Fruit fly (Drosophila melanogaster) whole organism, embryonic: ENCODE measurements around the gene CG32073.

Experiments
- Atf6 ChIP-seq: fragments of 200-800 bp; sonication (Bioruptor generic); IDR thresholded peaks from 2 replicates; pipeline ENCODE4 v1.3.6; 2022; ENCODE audit warnings: missing biosample characterization, missing genetic modification characterization
- CG10431 ChIP-seq: fragments of 200-800 bp; sonication (Bioruptor generic); optimal IDR thresholded peaks from 3 replicates; lab custom pipeline; 2018; ENCODE audit warnings: missing biosample characterization, mild to moderate bottlenecking, missing genetic modification characterization
- CG11723 ChIP-seq: fragments of 200-800 bp; sonication (Bioruptor generic); optimal IDR thresholded peaks from 2 replicates; lab custom pipeline; 2017; ENCODE audit warnings: missing biosample characterization, mild to moderate bottlenecking, missing genetic modification characterization
- CG1529 ChIP-seq: fragments of 200-800 bp; sonication (Bioruptor generic); optimal IDR thresholded peaks from 3 replicates; lab custom pipeline; 2018; ENCODE audit warnings: missing biosample characterization, missing genetic modification characterization
- CG1603 ChIP-seq: fragments of 200-800 bp; sonication (Bioruptor generic); optimal IDR thresholded peaks from 2 replicates; lab custom pipeline; 2019; ENCODE audit warnings: missing biosample characterization, mild to moderate bottlenecking, missing genetic modification characterization, moderate library complexity
- CG17612 ChIP-seq: fragments of 200-800 bp; sonication (Bioruptor generic); IDR thresholded peaks from 2 replicates; pipeline ENCODE4 v1.3.6; 2022; ENCODE audit warnings: missing biosample characterization, missing genetic modification characterization
- CG2712 ChIP-seq: fragments of 200-800 bp; optimal IDR thresholded peaks from 3 replicates; lab custom pipeline; 2019; ENCODE audit warnings: missing biosample characterization, mild to moderate bottlenecking, missing genetic modification characterization, moderate library complexity
- CG2875 ChIP-seq: fragments of 200-800 bp; sonication (Bioruptor generic); optimal IDR thresholded peaks from 2 replicates; lab custom pipeline; 2017; ENCODE audit warnings: missing biosample characterization, mild to moderate bottlenecking, missing genetic modification characterization, missing genetic modification reagents
- CG32767 ChIP-seq: fragments of 200-800 bp; sonication (Bioruptor generic); IDR thresholded peaks from 2 replicates; pipeline ENCODE4 v1.3.6; 2022; ENCODE audit warnings: missing biosample characterization, missing genetic modification characterization
- CG5180 ChIP-seq: fragments of 200-800 bp; sonication (Bioruptor generic); optimal IDR thresholded peaks from 3 replicates; lab custom pipeline; 2017; ENCODE audit warnings: missing biosample characterization, missing genetic modification characterization, mild to moderate bottlenecking, moderate library complexity, missing genetic modification reagents
- CG5953 ChIP-seq: fragments of 200-800 bp; sonication (Bioruptor generic); IDR thresholded peaks from 2 replicates; pipeline ENCODE4 v1.3.6; 2022; ENCODE audit warnings: missing biosample characterization, missing genetic modification characterization
- CG6813 ChIP-seq: fragments of 200-800 bp; sonication (Bioruptor generic); optimal IDR thresholded peaks from 2 replicates; lab custom pipeline; 2017; ENCODE audit warnings: missing biosample characterization, missing genetic modification characterization, mild to moderate bottlenecking, moderate library complexity, missing genetic modification reagents
- CG7745 ChIP-seq: fragments of 200-800 bp; sonication (Bioruptor generic); optimal IDR thresholded peaks from 2 replicates; lab custom pipeline; 2018; ENCODE audit warnings: missing biosample characterization, mild to moderate bottlenecking, missing genetic modification characterization, moderate library complexity
- CG9609 ChIP-seq: fragments of 200-800 bp; sonication (Bioruptor generic); optimal IDR thresholded peaks from 3 replicates; lab custom pipeline; 2016; ENCODE audit warnings: missing biosample characterization, missing genetic modification characterization
- CG9817 ChIP-seq: fragments of 200-800 bp; sonication (Bioruptor generic); optimal IDR thresholded peaks from 2 replicates; lab custom pipeline; 2018; ENCODE audit warnings: missing biosample characterization, mild to moderate bottlenecking, missing genetic modification characterization, moderate library complexity
- Deaf1 ChIP-seq: fragments of 200-800 bp; optimal IDR thresholded peaks from 3 replicates; lab custom pipeline; 2019; ENCODE audit warnings: missing biosample characterization, mild to moderate bottlenecking, missing genetic modification characterization, moderate library complexity
- Dip2 ChIP-seq: fragments of 200-800 bp; sonication (Bioruptor generic); IDR thresholded peaks from 2 replicates; pipeline ENCODE4 v1.3.6; 2022; ENCODE audit warnings: missing biosample characterization, missing genetic modification characterization
- Gug ChIP-seq: fragments of 200-800 bp; sonication (Bioruptor generic); IDR thresholded peaks from 4 replicates; pipeline ENCODE4 v1.3.6; 2022; ENCODE audit warnings: missing biosample characterization, missing genetic modification characterization
- HLH54F ChIP-seq: fragments of 200-800 bp; sonication (Bioruptor generic); optimal IDR thresholded peaks from 3 replicates; lab custom pipeline; 2016; ENCODE audit warnings: missing biosample characterization, missing genetic modification characterization
- Hsf ChIP-seq: fragments of 200-800 bp; sonication (Bioruptor generic); optimal IDR thresholded peaks from 3 replicates; lab custom pipeline; 2016; ENCODE audit warnings: missing biosample characterization, missing genetic modification characterization
- MESR4 ChIP-seq: fragments of 200-800 bp; sonication (Bioruptor generic); optimal IDR thresholded peaks from 2 replicates; lab custom pipeline; 2018; ENCODE audit warnings: missing biosample characterization, mild to moderate bottlenecking, missing genetic modification characterization, moderate library complexity
- Max ChIP-seq: fragments of 200-800 bp; sonication (Bioruptor generic); optimal IDR thresholded peaks from 2 replicates; lab custom pipeline; 2016; ENCODE audit warnings: missing biosample characterization, mild to moderate bottlenecking, missing genetic modification characterization
- NC2α ChIP-seq: fragments of 200-800 bp; sonication (Bioruptor generic); optimal IDR thresholded peaks from 2 replicates; lab custom pipeline; 2016; ENCODE audit warnings: missing biosample characterization, missing genetic modification characterization
- NK7.1 ChIP-seq: fragments of 200-800 bp; sonication (Bioruptor generic); optimal IDR thresholded peaks from 3 replicates; lab custom pipeline; 2016; ENCODE audit warnings: missing biosample characterization, missing genetic modification characterization
- Nf-YB ChIP-seq: fragments of 200-800 bp; sonication (Bioruptor generic); optimal IDR thresholded peaks from 3 replicates; lab custom pipeline; 2019; ENCODE audit warnings: missing biosample characterization, mild to moderate bottlenecking, missing genetic modification characterization, moderate library complexity
- Oaz ChIP-seq: fragments of 200-800 bp; sonication (Bioruptor generic); IDR thresholded peaks from 2 replicates; pipeline ENCODE4 v1.3.6; 2022; ENCODE audit warnings: missing biosample characterization, missing genetic modification characterization
- Ptx1 ChIP-seq: fragments of 200-800 bp; sonication (Bioruptor generic); IDR thresholded peaks from 2 replicates; pipeline ENCODE4 v1.3.6; 2022; ENCODE audit warnings: missing biosample characterization, missing genetic modification characterization
- Sox102F ChIP-seq: fragments of 200-800 bp; sonication (Bioruptor generic); optimal IDR thresholded peaks from 2 replicates; lab custom pipeline; 2018; ENCODE audit warnings: missing biosample characterization, mild to moderate bottlenecking, missing genetic modification characterization, moderate library complexity
- TFAM ChIP-seq: fragments of 200-800 bp; sonication (Bioruptor generic); optimal IDR thresholded peaks from 2 replicates; lab custom pipeline; 2017; ENCODE audit warnings: missing biosample characterization, missing genetic modification characterization, inconsistent platforms
- ac ChIP-seq: fragments of 200-800 bp; sonication (Bioruptor generic); optimal IDR thresholded peaks from 3 replicates; lab custom pipeline; 2017; ENCODE audit warnings: missing biosample characterization, mild to moderate bottlenecking, missing genetic modification characterization
- chif ChIP-seq, 2 experiments: fragments of 200-800 bp; sonication (Bioruptor generic); optimal IDR thresholded peaks; 3 replicates each; lab custom pipeline; 2016; ENCODE audit warnings: missing biosample characterization in 2 of 2, missing genetic modification characterization in 2 of 2
- crp ChIP-seq, 2 experiments: fragments of 200-800 bp; sonication (Bioruptor generic); optimal IDR thresholded peaks; 2 replicates in 1 of 2; 3 replicates in 1 of 2; lab custom pipeline; 2017; ENCODE audit warnings: missing biosample characterization in 2 of 2, missing genetic modification characterization in 2 of 2, mild to moderate bottlenecking in 1 of 2, moderate library complexity in 1 of 2
- dmrt99B ChIP-seq: fragments of 200-800 bp; sonication (Bioruptor generic); optimal IDR thresholded peaks from 2 replicates; lab custom pipeline; 2018; ENCODE audit warnings: missing biosample characterization, mild to moderate bottlenecking, missing genetic modification characterization, moderate library complexity
- fu2 ChIP-seq: fragments of 200-800 bp; sonication (Bioruptor generic); optimal IDR thresholded peaks from 2 replicates; lab custom pipeline; 2016; ENCODE audit warnings: missing biosample characterization, missing genetic modification characterization
- gcm2 ChIP-seq: fragments of 200-800 bp; sonication (Bioruptor generic); optimal IDR thresholded peaks from 2 replicates; lab custom pipeline; 2016; ENCODE audit warnings: missing biosample characterization, missing genetic modification characterization
- grau ChIP-seq: fragments of 200-800 bp; optimal IDR thresholded peaks from 3 replicates; lab custom pipeline; 2019; ENCODE audit warnings: missing biosample characterization, mild to moderate bottlenecking, missing genetic modification characterization, moderate library complexity
- gsb ChIP-seq: fragments of 200-800 bp; sonication (Bioruptor generic); IDR thresholded peaks from 2 replicates; pipeline ENCODE4 v1.3.6; 2022; ENCODE audit warnings: missing biosample characterization, missing genetic modification characterization
- gt ChIP-seq: fragments of 200-800 bp; sonication (Bioruptor generic); IDR thresholded peaks from 2 replicates; pipeline ENCODE4 v1.3.6; 2022; ENCODE audit warnings: missing biosample characterization, missing genetic modification characterization
- inv ChIP-seq: fragments of 200-800 bp; sonication (Bioruptor generic); IDR thresholded peaks from 2 replicates; pipeline ENCODE4 v1.3.6; 2022; ENCODE audit warnings: missing biosample characterization, missing genetic modification characterization; ENCODE audit not compliant: partially characterized antibody
- lilli ChIP-seq: fragments of 200-800 bp; sonication (Bioruptor generic); optimal IDR thresholded peaks from 3 replicates; lab custom pipeline; 2016; ENCODE audit warnings: missing biosample characterization, missing genetic modification characterization
- nau ChIP-seq: fragments of 200-800 bp; sonication (Bioruptor generic); optimal IDR thresholded peaks from 3 replicates; lab custom pipeline; 2017; ENCODE audit warnings: missing biosample characterization, mild to moderate bottlenecking, missing genetic modification characterization, missing genetic modification reagents
- nmo ChIP-seq: fragments of 200-800 bp; sonication (Bioruptor generic); optimal IDR thresholded peaks from 2 replicates; lab custom pipeline; 2018; ENCODE audit warnings: missing biosample characterization, mild to moderate bottlenecking, missing genetic modification characterization, moderate library complexity
- nom ChIP-seq: fragments of 200-800 bp; sonication (Bioruptor generic); optimal IDR thresholded peaks from 2 replicates; lab custom pipeline; 2017; ENCODE audit warnings: missing biosample characterization, missing genetic modification characterization, mild to moderate bottlenecking, moderate library complexity, missing genetic modification reagents
- onecut ChIP-seq: fragments of 200-800 bp; sonication (Bioruptor generic); IDR thresholded peaks from 2 replicates; pipeline ENCODE4 v1.3.6; 2022; ENCODE audit warnings: missing biosample characterization, missing genetic modification characterization
- run ChIP-seq: fragments of 200-800 bp; sonication (Bioruptor generic); optimal IDR thresholded peaks from 3 replicates; lab custom pipeline; 2018; ENCODE audit warnings: missing biosample characterization, mild to moderate bottlenecking, missing genetic modification characterization
- sens-2 ChIP-seq: fragments of 200-800 bp; sonication (Bioruptor generic); IDR thresholded peaks from 2 replicates; pipeline ENCODE4 v1.3.6; 2022; ENCODE audit warnings: missing biosample characterization, missing genetic modification characterization
- seq ChIP-seq: fragments of 200-800 bp; sonication (Bioruptor generic); IDR thresholded peaks from 2 replicates; pipeline ENCODE4 v1.3.6; 2022; ENCODE audit warnings: missing biosample characterization, missing genetic modification characterization
- sisA ChIP-seq: fragments of 200-800 bp; sonication (Bioruptor generic); IDR thresholded peaks from 2 replicates; pipeline ENCODE4 v1.3.6; 2022; ENCODE audit warnings: missing biosample characterization, missing genetic modification characterization
- tap ChIP-seq: fragments of 200-800 bp; optimal IDR thresholded peaks from 3 replicates; lab custom pipeline; 2019; ENCODE audit warnings: missing biosample characterization, mild to moderate bottlenecking, missing genetic modification characterization, moderate library complexity
- vnd ChIP-seq: fragments of 200-800 bp; sonication (Bioruptor generic); IDR thresholded peaks from 3 replicates; pipeline ENCODE4 v1.3.6; 2022; ENCODE audit warnings: missing biosample characterization, missing genetic modification characterization; ENCODE audit not compliant: partially characterized antibody
- vvl ChIP-seq: fragments of 200-800 bp; sonication (Bioruptor generic); IDR thresholded peaks from 2 replicates; pipeline ENCODE4 v1.3.6; 2022; ENCODE audit warnings: missing biosample characterization, missing genetic modification characterization

Gene CG32073

DNA sequence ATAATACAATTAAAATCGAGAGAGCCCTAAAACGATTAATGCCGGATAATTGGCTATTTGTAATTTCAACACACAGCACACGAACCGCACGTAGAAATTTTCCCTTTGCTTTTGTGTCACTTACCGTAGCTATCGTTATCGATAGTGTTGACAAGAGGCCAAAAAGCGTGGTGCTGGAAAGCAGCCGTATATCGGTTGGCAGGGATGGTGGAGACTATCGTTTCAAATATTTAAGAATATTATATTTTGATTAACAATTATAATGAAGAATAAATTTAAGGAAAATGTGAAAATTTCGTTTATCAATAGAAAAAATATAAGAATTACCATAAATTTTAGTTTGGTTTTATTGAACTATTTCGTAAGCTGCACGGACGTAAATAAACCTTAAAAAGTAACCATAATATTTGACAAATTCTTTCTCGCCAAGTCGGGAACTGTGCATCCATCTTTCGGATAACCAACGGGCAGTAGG lies 14.3 kb downstream of the CG32073 start, which contains the start of gene JIL-1 (continued):
- TF ChIP-seq gsb (GFP tag; lab: Robert Waterston, UW) (peak; percentile 28; the same call in 1 of the 2 replicates), ac (GFP tag; lab: Kevin White, UChicago) (no peak), vvl (GFP tag; lab: Robert Waterston, UW) (peak; percentile 87), nau (no peak), CG5953 (GFP tag; lab: Robert Waterston, UW) (peak; percentile 56), inv (GFP tag; lab: Robert Waterston, UW) (peak; percentile 83), onecut (GFP tag; lab: Robert Waterston, UW) (peak; percentile 56), chif (GFP tag; optimal IDR thresholded peaks at IDR 0.05; lab: Kevin White, UChicago) (peak; percentile 2 to 20), CG32767 (GFP tag; lab: Robert Waterston, UW) (0 out of 2 replicates have a peak, but pooled peaks have one; percentile 29), Oaz (GFP tag; lab: Robert Waterston, UW) (no peak), sisA (GFP tag; lab: Robert Waterston, UW) (peak; percentile 79), NK7.1 (GFP tag; lab: Kevin White, UChicago) (no peak), gcm2 (no peak), CG1529 (GFP tag; lab: Kevin White, UChicago) (peak; percentile 11), Gug (peak; percentile 80), gt (GFP tag; lab: Robert Waterston, UW) (no peak), CG2875 (no peak), HLH54F (GFP tag; lab: Kevin White, UChicago) (peak; percentile 69), tap (no peak), lilli (GFP tag; lab: Kevin White, UChicago) (peak; percentile 76), CG11723 (peak; percentile 50), nom (GFP tag; lab: Kevin White, UChicago) (no peak), seq (GFP tag; lab: Robert Waterston, UW) (no peak), CG9817 (tag; lab: Kevin White, UChicago) (peak; percentile 60), Ptx1 (GFP tag; lab: Robert Waterston, UW) (peak; percentile 80), MESR4 (GFP tag; lab: Kevin White, UChicago) (peak; percentile 70), vnd (GFP tag; lab: Robert Waterston, UW) (peak; percentile 77), CG2712 (peak; percentile 44), NC2α (GFP tag; lab: Kevin White, UChicago) (no peak), CG10431 (GFP tag; lab: Kevin White, UChicago) (peak; percentile 4), CG6813 (GFP tag; lab: Kevin White, UChicago) (no peak), run (tag; lab: Kevin White, UChicago) (no peak), CG9609 (GFP tag; lab: Kevin White, UChicago) (peak; percentile 3), sens-2 (GFP tag; lab: Robert Waterston, UW) (no peak), Dip2 (GFP tag; lab: Robert Waterston, UW) (no peak), fu2 (GFP tag; lab: Kevin White, UChicago) (peak; percentile 53), CG1603 (tag; lab: Kevin White, UChicago) (peak; percentile 35), TFAM (GFP tag; lab: Kevin White, UChicago) (no peak), dmrt99B (peak; percentile 16), Deaf1 (tag; lab: Kevin White, UChicago) (peak; percentile 6), Sox102F (GFP tag; lab: Kevin White, UChicago) (peak; percentile 42), Max (GFP tag; lab: Kevin White, UChicago) (peak; percentile 67), CG17612 (no peak), grau (peak; percentile 66), Hsf (peak; percentile 50), Atf6 (GFP tag; lab: Robert Waterston, UW) (peak; percentile 67), CG5180 (GFP tag; lab: Kevin White, UChicago) (no peak), CG7745 (tag; lab: Kevin White, UChicago) (no peak), crp (GFP tag; optimal IDR thresholded peaks at IDR 0.05; lab: Kevin White, UChicago) (peak in 1 of 2 experiments; percentile 64), Nf-YB (no peak), nmo (GFP tag; lab: Kevin White, UChicago) (peak; percentile 56)
